Fruit fly (Drosophila melanogaster): ENCODE results near the gene CG33986.

Gene CG33986

dm6 chr3L:15498745-15499144, 26.3 kb downstream of the CG33986 start, which contains the start of gene CG7275:
Gene CG7275 (plus strand): TSS chr3L:15498959.
- no peak for TF ChIP-seq EcR (GFP tag; optimal IDR thresholded peaks at IDR 0.05)

- TF ChIP-seq Dll (optimal IDR thresholded peaks at IDR 0.05) (no peak), psq (optimal IDR thresholded peaks at IDR 0.05) (no peak), pan (optimal IDR thresholded peaks at IDR 0.05) (no peak), usp (GFP tag; optimal IDR thresholded peaks at IDR 0.05) (no peak), EcR (GFP tag; optimal IDR thresholded peaks at IDR 0.05) (no peak), CG8478 (optimal IDR thresholded peaks at IDR 0.05) (no peak)
Observed at dm6 chr3L:15497902-15498301, 27.2 kb downstream of the CG33986 start, which contains the start of gene CG7276. Gene CG7276 (plus strand): TSS chr3L:15498202.

dm6 chr3L:15496274-15496673, 28.8 kb downstream of the CG33986 start, which contains the start of gene CG13455:
Gene CG13455 (plus strand): TSS chr3L:15496574.
- TF ChIP-seq EcR (GFP tag; optimal IDR thresholded peaks at IDR 0.05) (no peak), pan (optimal IDR thresholded peaks at IDR 0.05) (no peak), CG8478 (optimal IDR thresholded peaks at IDR 0.05) (no peak), usp (GFP tag; optimal IDR thresholded peaks at IDR 0.05) (no peak), psq (optimal IDR thresholded peaks at IDR 0.05) (no peak), Dll (optimal IDR thresholded peaks at IDR 0.05) (no peak)

dm6 chr3L:15495449-15495848, 29.6 kb downstream of the CG33986 start, which contains the start of gene CG12355:
Gene CG12355 (minus strand): TSS chr3L:15495549.
- no peak for TF ChIP-seq usp (GFP tag; optimal IDR thresholded peaks at IDR 0.05)
- TF ChIP-seq psq (optimal IDR thresholded peaks at IDR 0.05) = no peak
- no peak for TF ChIP-seq CG8478 (optimal IDR thresholded peaks at IDR 0.05)
- no peak for TF ChIP-seq Dll (optimal IDR thresholded peaks at IDR 0.05)
- TF ChIP-seq EcR (GFP tag; optimal IDR thresholded peaks at IDR 0.05) = no peak
- no peak for TF ChIP-seq pan (optimal IDR thresholded peaks at IDR 0.05)

dm6 chr3L:15494599-15495271, 30.3 kb downstream of the CG33986 start:
- TF ChIP-seq pan (optimal IDR thresholded peaks at IDR 0.05) = no peak
- TF ChIP-seq Dll (optimal IDR thresholded peaks at IDR 0.05) = no peak
- no peak for TF ChIP-seq usp (GFP tag; optimal IDR thresholded peaks at IDR 0.05)
- TF ChIP-seq EcR (GFP tag; optimal IDR thresholded peaks at IDR 0.05) = no peak
- no peak for TF ChIP-seq psq (optimal IDR thresholded peaks at IDR 0.05)
- TF ChIP-seq CG8478 (optimal IDR thresholded peaks at IDR 0.05) = no peak

- no peak for TF ChIP-seq EcR (GFP tag; optimal IDR thresholded peaks at IDR 0.05)
- no peak for TF ChIP-seq pan (optimal IDR thresholded peaks at IDR 0.05)
- TF ChIP-seq usp (GFP tag; optimal IDR thresholded peaks at IDR 0.05) = no peak
Observed at dm6 chr3L:15493886-15494598, 31.0 kb downstream of the CG33986 start.

dm6 chr3L:15485302-15485701, 39.8 kb downstream of the CG33986 start, which contains the start of gene Ran-like:
Gene Ran-like (minus strand): TSS chr3L:15485402.
- no peak for TF ChIP-seq Dll (optimal IDR thresholded peaks at IDR 0.05)

All from whole organism.